Worm (Caenorhabditis elegans): ENCODE results near the gene Y49E10.30.

Y49E10.30 gene

DNA sequence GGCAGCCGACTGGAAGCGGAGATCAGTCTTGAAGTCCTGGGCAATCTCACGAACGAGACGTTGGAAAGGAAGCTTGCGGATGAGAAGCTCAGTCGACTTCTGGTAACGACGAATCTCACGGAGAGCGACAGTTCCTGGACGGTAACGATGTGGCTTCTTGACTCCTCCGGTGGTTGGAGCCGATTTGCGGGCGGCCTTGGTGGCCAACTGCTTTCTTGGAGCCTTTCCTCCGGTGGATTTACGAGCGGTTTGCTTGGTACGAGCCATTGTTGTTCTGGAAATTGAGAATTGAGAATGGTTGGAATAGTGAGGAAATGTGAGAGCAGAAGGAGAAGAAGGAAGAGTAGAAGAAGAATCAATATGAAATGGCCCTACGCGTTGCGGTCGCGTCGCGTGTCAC is 18.8 kb upstream of the Y49E10.30 start:
- TF ChIP-seq ceh-40 (GFP tag; IDR thresholded peaks at IDR 0.05) (no peak), ekl-4 (GFP tag; IDR thresholded peaks at IDR 0.05) (0 out of 2 replicates have a peak, but pooled peaks have one; percentile 31)

DNA sequence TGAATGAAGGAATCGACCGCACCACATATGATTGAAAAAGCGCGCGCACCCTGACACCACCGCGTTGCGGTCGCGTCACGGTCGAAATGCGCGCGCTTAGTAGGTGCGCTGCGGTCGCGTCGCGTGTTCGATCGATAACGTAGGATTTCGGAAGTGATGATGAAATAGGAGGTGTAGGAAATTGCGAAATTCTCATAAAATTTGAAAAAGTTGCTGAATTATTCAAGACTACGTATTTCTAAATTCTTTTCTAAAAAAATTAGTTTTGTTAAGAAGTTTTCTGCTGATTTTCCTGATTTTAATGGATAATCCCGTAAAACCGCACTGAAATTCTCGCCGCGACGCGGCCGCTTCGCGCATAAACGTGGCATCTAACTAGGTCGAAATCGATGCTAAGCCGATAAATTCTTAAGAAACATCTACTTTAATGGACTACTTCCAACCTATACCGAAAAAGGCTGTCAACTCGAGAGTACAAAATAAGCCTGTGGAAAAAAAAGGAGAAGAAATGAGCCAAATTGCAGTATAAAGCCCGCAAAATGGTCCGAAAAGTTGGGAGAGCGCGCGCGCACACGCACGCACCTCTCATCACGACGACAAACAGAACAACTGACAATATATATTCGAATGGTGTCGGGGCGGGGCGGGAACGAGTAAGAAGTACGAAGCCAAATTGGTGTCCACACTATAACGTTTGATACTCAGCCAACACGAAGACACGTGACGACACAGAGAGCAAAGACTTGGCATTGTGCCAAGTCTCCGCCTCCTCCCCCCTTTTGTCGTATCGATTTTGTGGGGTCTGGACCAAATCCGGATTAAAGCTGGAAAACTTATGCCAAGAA is 18.0 kb upstream of the Y49E10.30 start, which contains the start of gene his-72:
TSS of gene his-72 (minus strand) at position 589 of the 845 bp plus-strand sequence.
- TF ChIP-seq cebp-2 (GFP tag; IDR thresholded peaks at IDR 0.05) (0 out of 2 replicates have a peak, but pooled peaks have one; percentile 17), chd-7 (tag; optimal IDR thresholded peaks at IDR 0.05) (no peak), B0336.3 (GFP tag; IDR thresholded peaks at IDR 0.05) (0 out of 2 replicates have a peak, but pooled peaks have one; percentile 51), D2030.7 (GFP tag; IDR thresholded peaks at IDR 0.05) (peak; percentile 8; the same call in 1 of the 2 replicates), pha-4 (tag; optimal IDR thresholded peaks at IDR 0.05) (no peak), K12H6.12 (tag; optimal IDR thresholded peaks at IDR 0.05) (peak; percentile 19), nhr-80 (tag; optimal IDR thresholded peaks at IDR 0.05) (peak; percentile 22), sdz-38 (tag; optimal IDR thresholded peaks at IDR 0.05) (no peak), lin-35 (GFP tag; optimal IDR thresholded peaks at IDR 0.05) (no peak), let-526 (GFP tag; IDR thresholded peaks at IDR 0.05) (0 out of 2 replicates have a peak, but pooled peaks have one; percentile 5), ekl-4 (GFP tag; IDR thresholded peaks at IDR 0.05) (no peak; the same call in 1 of the 2 replicates), rcor-1 (GFP tag; IDR thresholded peaks at IDR 0.05) (0 out of 2 replicates have a peak, but pooled peaks have one; percentile 17), lin-26 (GFP tag; IDR thresholded peaks at IDR 0.05) (peak; percentile 31; the same call in 1 of the 2 replicates), lsy-27 (tag; optimal IDR thresholded peaks at IDR 0.05; ENCODE audit: borderline replicate concordance, insufficient read depth) (no peak), bed-1 (GFP tag; IDR thresholded peaks at IDR 0.05) (no peak), madf-3 (GFP tag; IDR thresholded peaks at IDR 0.05) (peak; percentile 95), ztf-22 (GFP tag; optimal IDR thresholded peaks at IDR 0.05) (no peak), let-607 (tag; optimal IDR thresholded peaks at IDR 0.05) (peak in 1 of 2 experiments; percentile 11), F49E8.2 (tag; optimal IDR thresholded peaks at IDR 0.05; ENCODE audit: insufficient read depth) (no peak), atf-7 (tag; optimal IDR thresholded peaks at IDR 0.05) (peak; percentile 2), ccch-3 (GFP tag; optimal IDR thresholded peaks at IDR 0.05) (no peak), efl-1 (GFP tag; optimal IDR thresholded peaks at IDR 0.05) (peak; percentile 56), snpc-4 (GFP tag; optimal IDR thresholded peaks at IDR 0.05) (no peak), snpc-4 (tag; optimal IDR thresholded peaks at IDR 0.05) (peak in 1 of 4 experiments; percentile 4), hmg-1.2 (GFP tag; IDR thresholded peaks at IDR 0.05) (peak; percentile 38; the same call in 1 of the 2 replicates), F33H1.4 (GFP tag; IDR thresholded peaks at IDR 0.05) (peak; percentile 15; the same call in 1 of the 2 replicates), mcd-1 (GFP tag; IDR thresholded peaks at IDR 0.05) (peak; percentile 28; the same call in 1 of the 2 replicates), sea-2 (GFP tag; IDR thresholded peaks at IDR 0.05) (0 out of 2 replicates have a peak, but pooled peaks have one; percentile 7), F22D6.2 (tag; optimal IDR thresholded peaks at IDR 0.05) (no peak), nfyb-1 (GFP tag; IDR thresholded peaks at IDR 0.05) (peak; percentile 61; the same call in 1 of the 2 replicates), ama-1 (optimal IDR thresholded peaks at IDR 0.05) (peak; percentile 74), ama-1 (GFP tag; optimal IDR thresholded peaks at IDR 0.05) (no peak), gei-17 (GFP tag; optimal IDR thresholded peaks at IDR 0.05) (no peak), madf-6 (GFP tag; IDR thresholded peaks at IDR 0.05) (no peak; the same call in 1 of the 2 replicates), dox-1 (GFP tag; IDR thresholded peaks at IDR 0.05) (0 out of 2 replicates have a peak, but pooled peaks have one; percentile 38), ceh-27 (GFP tag; optimal IDR thresholded peaks at IDR 0.05) (no peak), F52B5.7 (tag; optimal IDR thresholded peaks at IDR 0.05) (no peak), zfh-2 (GFP tag; conservative IDR thresholded peaks at IDR 0.05) (no peak), cebp-1 (GFP tag; IDR thresholded peaks at IDR 0.05) (peak; percentile 84), cebp-1 (tag; optimal IDR thresholded peaks at IDR 0.05) (peak; percentile 95), Y79H2A.3 (GFP tag; conservative IDR thresholded peaks at IDR 0.05) (0 out of 2 replicates have a peak, but pooled peaks have one; percentile 6), lin-54 (GFP tag; optimal IDR thresholded peaks at IDR 0.05) (peak; percentile 21)
